Worm (Caenorhabditis elegans): Measurements from ENCODE around the gene Y54F10AR.1.

Gene Y54F10AR.1

DNA sequence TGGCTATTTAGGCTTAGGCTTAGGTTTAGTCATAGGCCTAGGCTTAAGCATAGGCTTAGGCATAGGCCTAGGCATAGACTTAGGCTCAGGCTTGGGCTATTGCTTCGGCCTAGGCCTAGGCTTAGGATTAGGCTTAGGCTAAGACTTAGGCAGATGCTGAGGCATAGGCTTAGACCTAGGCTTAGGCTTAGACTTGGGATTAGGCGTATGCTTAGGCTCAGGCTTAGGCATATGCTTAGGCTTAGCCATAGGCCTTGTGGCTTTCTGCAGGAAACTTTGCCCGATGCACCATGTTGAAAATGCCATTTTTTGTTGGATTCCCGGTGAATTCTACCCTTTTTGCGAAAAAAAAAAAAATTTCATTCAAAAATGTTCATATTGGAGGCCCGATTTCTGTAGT, 2.5 kb upstream of the Y54F10AR.1 start:
- no peak for TF ChIP-seq mdl-1 (tag; optimal IDR thresholded peaks at IDR 0.05)
- no peak for TF ChIP-seq unc-62 (GFP tag; optimal IDR thresholded peaks at IDR 0.05)
- no peak for TF ChIP-seq ama-1 (optimal IDR thresholded peaks at IDR 0.05)
- TF ChIP-seq lin-11 (tag; optimal IDR thresholded peaks at IDR 0.05), result no peak
- no peak for TF ChIP-seq fos-1 (tag; optimal IDR thresholded peaks at IDR 0.05)
- no peak for TF ChIP-seq peb-1 (tag; optimal IDR thresholded peaks at IDR 0.05)
- TF ChIP-seq sma-3 (GFP tag; optimal IDR thresholded peaks at IDR 0.05), result no peak
- TF ChIP-seq ZK546.5 (tag; optimal IDR thresholded peaks at IDR 0.05), result no peak
- TF ChIP-seq unc-39 (tag; optimal IDR thresholded peaks at IDR 0.05), result no peak
- TF ChIP-seq elt-3 (tag; optimal IDR thresholded peaks at IDR 0.05), result no peak
- no peak for TF ChIP-seq Y55F3AM.14 (GFP tag; optimal IDR thresholded peaks at IDR 0.05)
- no peak for TF ChIP-seq ztf-1 (GFP tag; conservative IDR thresholded peaks at IDR 0.05)
- no peak for TF ChIP-seq aly-2 (tag; optimal IDR thresholded peaks at IDR 0.05)
- TF ChIP-seq F13H6.1 (tag; optimal IDR thresholded peaks at IDR 0.05), result no peak
- no peak for TF ChIP-seq nhr-237 (tag; optimal IDR thresholded peaks at IDR 0.05)
- TF ChIP-seq R02D3.7 (tag; optimal IDR thresholded peaks at IDR 0.05), result no peak
- TF ChIP-seq ztf-4 (tag; optimal IDR thresholded peaks at IDR 0.05), result no peak
- TF ChIP-seq nhr-6 (tag; optimal IDR thresholded peaks at IDR 0.05), result no peak
- no peak for TF ChIP-seq lsy-2 (tag; optimal IDR thresholded peaks at IDR 0.05)

DNA sequence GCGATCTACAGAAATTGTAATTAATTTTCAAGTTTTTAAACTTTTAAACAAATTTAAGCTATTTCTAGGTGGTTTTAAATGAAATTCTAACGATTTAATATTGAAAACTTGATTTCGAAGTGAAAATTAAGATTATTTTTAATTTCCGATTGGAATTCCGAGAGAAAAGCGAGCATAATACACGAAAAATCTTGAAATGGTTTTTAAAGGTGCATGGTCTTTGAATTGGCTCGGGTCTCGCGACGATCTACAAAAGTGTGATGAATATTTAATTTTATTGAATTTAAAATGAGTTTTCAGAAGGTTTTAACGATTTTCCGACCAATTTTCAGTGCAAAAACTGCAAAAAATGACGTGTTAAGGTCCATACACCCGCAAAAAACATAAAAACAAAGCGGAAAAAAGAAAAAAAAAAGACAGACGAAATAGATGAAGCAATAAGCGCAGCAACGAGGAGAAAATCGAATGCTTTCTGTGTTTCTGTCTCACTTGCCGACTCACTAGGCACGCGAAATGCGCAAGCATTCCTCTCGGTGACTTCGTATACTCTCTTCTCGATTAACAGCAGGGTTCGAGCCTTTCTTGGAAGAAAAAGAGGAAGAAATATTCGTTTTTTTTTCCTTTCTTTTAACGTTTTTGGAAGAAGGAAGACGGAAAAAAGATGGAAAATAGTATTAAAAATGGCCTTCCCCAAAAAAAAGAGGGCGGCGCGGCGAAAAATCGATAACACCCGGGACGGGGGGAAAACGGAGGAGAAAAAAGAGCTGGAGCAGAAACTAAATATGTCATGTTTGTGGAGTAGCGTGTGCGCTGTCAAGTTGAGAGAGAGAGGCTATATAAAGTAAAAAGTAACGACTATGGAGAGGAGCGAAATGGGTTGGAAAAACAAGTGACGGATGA, 1.1 kb upstream of the Y54F10AR.1 start:
- peak; percentile 30 for TF ChIP-seq snpc-4 (tag; optimal IDR thresholded peaks at IDR 0.05)
- TF ChIP-seq nhr-21 (tag; optimal IDR thresholded peaks at IDR 0.05), result no peak
- no peak for TF ChIP-seq nhr-23 (tag; optimal IDR thresholded peaks at IDR 0.05)
- TF ChIP-seq aly-2 (tag; optimal IDR thresholded peaks at IDR 0.05), result no peak
- no peak for TF ChIP-seq nhr-77 (tag; optimal IDR thresholded peaks at IDR 0.05)
- TF ChIP-seq unc-39 (tag; optimal IDR thresholded peaks at IDR 0.05), result no peak
- TF ChIP-seq ztf-11 (tag; optimal IDR thresholded peaks at IDR 0.05), result no peak
- TF ChIP-seq sma-3 (GFP tag; optimal IDR thresholded peaks at IDR 0.05), result no peak
- peak; percentile 88 for TF ChIP-seq unc-55 (GFP tag; optimal IDR thresholded peaks at IDR 0.05)
- TF ChIP-seq elt-1 (tag; optimal IDR thresholded peaks at IDR 0.05), result no peak
- TF ChIP-seq nhr-129 (tag; optimal IDR thresholded peaks at IDR 0.05), result peak; percentile 89
- TF ChIP-seq lin-13 (GFP tag; optimal IDR thresholded peaks at IDR 0.05), result peak; percentile 73
- TF ChIP-seq nhr-25 (tag; optimal IDR thresholded peaks at IDR 0.05), result no peak
- peak in 1 of 2 experiments; percentile 5 for TF ChIP-seq mdl-1 (tag; optimal IDR thresholded peaks at IDR 0.05)
- no peak for TF ChIP-seq dmd-4 (tag; optimal IDR thresholded peaks at IDR 0.05)
- no peak for TF ChIP-seq nhr-12 (tag; optimal IDR thresholded peaks at IDR 0.05)
- peak; percentile 47 to 82 for TF ChIP-seq lsy-2 (tag; optimal IDR thresholded peaks at IDR 0.05)
- no peak for TF ChIP-seq ceh-16 (tag; optimal IDR thresholded peaks at IDR 0.05)
- no peak for TF ChIP-seq ZK546.5 (tag; optimal IDR thresholded peaks at IDR 0.05)
- TF ChIP-seq crh-2 (tag; optimal IDR thresholded peaks at IDR 0.05), result peak; percentile 76
- TF ChIP-seq unc-62 (GFP tag; optimal IDR thresholded peaks at IDR 0.05), result no peak
- TF ChIP-seq lin-11 (tag; optimal IDR thresholded peaks at IDR 0.05), result no peak
- TF ChIP-seq nhr-10 (tag; optimal IDR thresholded peaks at IDR 0.05), result no peak
- peak; percentile 45 for TF ChIP-seq sem-4 (tag; optimal IDR thresholded peaks at IDR 0.05)
- TF ChIP-seq skn-1 (tag; optimal IDR thresholded peaks at IDR 0.05), result no peak
- TF ChIP-seq peb-1 (tag; optimal IDR thresholded peaks at IDR 0.05), result no peak
- TF ChIP-seq ceh-82 (tag; optimal IDR thresholded peaks at IDR 0.05), result no peak
- TF ChIP-seq elt-3 (tag; optimal IDR thresholded peaks at IDR 0.05), result no peak
- peak; percentile 88 for TF ChIP-seq zag-1 (tag; optimal IDR thresholded peaks at IDR 0.05)
- peak; percentile 1 for TF ChIP-seq blmp-1 (tag; optimal IDR thresholded peaks at IDR 0.05; ENCODE audit: insufficient read depth)
- TF ChIP-seq ztf-1 (GFP tag; conservative IDR thresholded peaks at IDR 0.05), result no peak
- no peak for TF ChIP-seq lin-39 (tag; optimal IDR thresholded peaks at IDR 0.05)
- TF ChIP-seq Y55F3AM.14 (GFP tag; optimal IDR thresholded peaks at IDR 0.05), result peak; percentile 75
- TF ChIP-seq alr-1 (tag; optimal IDR thresholded peaks at IDR 0.05), result no peak
- no peak for TF ChIP-seq mab-5 (tag; optimal IDR thresholded peaks at IDR 0.05)
- TF ChIP-seq sma-9 (GFP tag; optimal IDR thresholded peaks at IDR 0.05), result no peak
- TF ChIP-seq sma-9 (tag; optimal IDR thresholded peaks at IDR 0.05), result no peak
- TF ChIP-seq nhr-237 (tag; optimal IDR thresholded peaks at IDR 0.05), result no peak
- TF ChIP-seq mbf-1 (tag; optimal IDR thresholded peaks at IDR 0.05), result no peak
- TF ChIP-seq ama-1 (optimal IDR thresholded peaks at IDR 0.05), result peak; percentile 6
- peak; percentile 30 for TF ChIP-seq gmeb-1 (tag; optimal IDR thresholded peaks at IDR 0.05)
- no peak for TF ChIP-seq nhr-6 (tag; optimal IDR thresholded peaks at IDR 0.05)
- no peak for TF ChIP-seq ztf-4 (tag; optimal IDR thresholded peaks at IDR 0.05)
- TF ChIP-seq R02D3.7 (tag; optimal IDR thresholded peaks at IDR 0.05), result no peak
- no peak for TF ChIP-seq nhr-11 (tag; optimal IDR thresholded peaks at IDR 0.05)
- peak; percentile 7 for TF ChIP-seq egl-27 (tag; optimal IDR thresholded peaks at IDR 0.05)
- TF ChIP-seq C34F6.9 (tag; optimal IDR thresholded peaks at IDR 0.05), result peak; percentile 63
- TF ChIP-seq F13H6.1 (tag; optimal IDR thresholded peaks at IDR 0.05), result peak; percentile 3
- TF ChIP-seq fos-1 (tag; optimal IDR thresholded peaks at IDR 0.05), result peak; percentile 79
